Fruit fly (Drosophila melanogaster) whole organism, embryonic: ENCODE measurements around the gene G6P.

Source experiments
- Atf6 ChIP-seq: fragments of 200-800 bp; sonication (Bioruptor generic); IDR thresholded peaks from 2 replicates; pipeline ENCODE4 v1.3.6; 2022; ENCODE audit warnings: missing biosample characterization, missing genetic modification characterization
- Bdp1 ChIP-seq: fragments of 200-800 bp; sonication (Bioruptor generic); optimal IDR thresholded peaks from 3 replicates; lab custom pipeline; 2016; ENCODE audit warnings: missing biosample characterization, missing genetic modification characterization
- Blimp-1 ChIP-seq: fragments of 200-800 bp; sonication (Bioruptor generic); optimal IDR thresholded peaks from 3 replicates; lab custom pipeline; 2018; ENCODE audit warnings: missing biosample characterization, missing genetic modification characterization, mild to moderate bottlenecking, moderate library complexity, missing genetic modification reagents
- CG10274 ChIP-seq: fragments of 200-800 bp; sonication (Bioruptor generic); optimal IDR thresholded peaks from 3 replicates; lab custom pipeline; 2017; ENCODE audit warnings: missing biosample characterization, mild to moderate bottlenecking, missing genetic modification characterization
- CG11456 ChIP-seq: fragments of 200-800 bp; sonication (Bioruptor generic); IDR thresholded peaks from 3 replicates; pipeline ENCODE4 v1.3.6; 2022; ENCODE audit warnings: missing biosample characterization, missing genetic modification characterization
- CG13894 ChIP-seq: fragments of 200-800 bp; sonication (Bioruptor generic); optimal IDR thresholded peaks from 3 replicates; lab custom pipeline; 2018; ENCODE audit warnings: missing biosample characterization, mild to moderate bottlenecking, missing genetic modification characterization, moderate library complexity
- CG1603 ChIP-seq: fragments of 200-800 bp; sonication (Bioruptor generic); optimal IDR thresholded peaks from 2 replicates; lab custom pipeline; 2019; ENCODE audit warnings: missing biosample characterization, mild to moderate bottlenecking, missing genetic modification characterization, moderate library complexity
- CG16779 ChIP-seq: fragments of 200-800 bp; sonication (Bioruptor generic); IDR thresholded peaks from 2 replicates; pipeline ENCODE4 v1.3.6; 2022; ENCODE audit warnings: missing biosample characterization, missing genetic modification characterization
- CG18599 ChIP-seq: fragments of 200-800 bp; sonication (Bioruptor generic); optimal IDR thresholded peaks from 3 replicates; lab custom pipeline; 2017; ENCODE audit warnings: missing biosample characterization, missing genetic modification characterization, mild to moderate bottlenecking, moderate library complexity, missing genetic modification reagents
- CG2120 ChIP-seq: fragments of 200-800 bp; sonication (Bioruptor generic); optimal IDR thresholded peaks from 3 replicates; lab custom pipeline; 2016; ENCODE audit warnings: missing biosample characterization, missing genetic modification characterization
- CG2678 ChIP-seq: fragments of 200-800 bp; sonication (Bioruptor generic); optimal IDR thresholded peaks from 3 replicates; lab custom pipeline; 2019; ENCODE audit warnings: missing biosample characterization, mild to moderate bottlenecking, missing genetic modification characterization, moderate library complexity
- CG5180 ChIP-seq: fragments of 200-800 bp; sonication (Bioruptor generic); optimal IDR thresholded peaks from 3 replicates; lab custom pipeline; 2017; ENCODE audit warnings: missing biosample characterization, missing genetic modification characterization, mild to moderate bottlenecking, moderate library complexity, missing genetic modification reagents
- CG7928 ChIP-seq: fragments of 200-800 bp; sonication (Bioruptor generic); optimal IDR thresholded peaks from 2 replicates; lab custom pipeline; 2017; ENCODE audit warnings: missing biosample characterization, mild to moderate bottlenecking, missing genetic modification characterization
- CG8290 ChIP-seq, 3 experiments: fragments of 200-800 bp; sonication (Bioruptor generic); optimal IDR thresholded peaks; 2 replicates each; lab custom pipeline; 2016 to 2019; ENCODE audit warnings: missing biosample characterization in 3 of 3, missing genetic modification characterization in 3 of 3, mild to moderate bottlenecking in 2 of 3, moderate library complexity in 1 of 3
- CG9215 ChIP-seq: fragments of 200-800 bp; sonication (Bioruptor generic); IDR thresholded peaks from 2 replicates; pipeline ENCODE4 v1.3.6; 2022; ENCODE audit warnings: missing biosample characterization, missing genetic modification characterization
- CG9932 ChIP-seq: fragments of 200-800 bp; sonication (Bioruptor generic); IDR thresholded peaks from 2 replicates; pipeline ENCODE4 v1.3.6; 2022; ENCODE audit warnings: missing biosample characterization, missing genetic modification characterization
- CrebB ChIP-seq: fragments of 200-800 bp; sonication (Bioruptor generic); optimal IDR thresholded peaks from 3 replicates; lab custom pipeline; 2018; ENCODE audit warnings: missing biosample characterization, mild to moderate bottlenecking, missing genetic modification characterization
- Dbx ChIP-seq: fragments of 200-800 bp; sonication (Bioruptor generic); IDR thresholded peaks from 3 replicates; pipeline ENCODE4 v1.3.6; 2022; ENCODE audit warnings: missing biosample characterization, missing genetic modification characterization
- Deaf1 ChIP-seq: fragments of 200-800 bp; optimal IDR thresholded peaks from 3 replicates; lab custom pipeline; 2019; ENCODE audit warnings: missing biosample characterization, mild to moderate bottlenecking, missing genetic modification characterization, moderate library complexity
- Doc3 ChIP-seq: fragments of 200-800 bp; sonication (Bioruptor generic); IDR thresholded peaks from 3 replicates; pipeline ENCODE4 v1.3.6; 2022; ENCODE audit warnings: missing biosample characterization, missing genetic modification characterization; ENCODE audit not compliant: partially characterized antibody
- Ets65A ChIP-seq: fragments of 200-800 bp; sonication (Bioruptor generic); peaks from one replicate; lab custom pipeline; 2016; ENCODE audit warnings: missing biosample characterization, missing genetic modification characterization
- HHEX ChIP-seq: fragments of 200-800 bp; sonication (Bioruptor generic); optimal IDR thresholded peaks from 3 replicates; lab custom pipeline; 2017; ENCODE audit warnings: missing biosample characterization, mild to moderate bottlenecking, missing genetic modification characterization, missing genetic modification reagents
- Hmr ChIP-seq: fragments of 200-800 bp; sonication (Bioruptor generic); optimal IDR thresholded peaks from 3 replicates; lab custom pipeline; 2017; ENCODE audit warnings: mild to moderate bottlenecking, missing biosample characterization, missing genetic modification reagents, missing genetic modification characterization
- Hr78 ChIP-seq, 2 experiments: fragments of 200-800 bp in 1 of 2; fragments of >200 bp in 1 of 2; sonication (Bioruptor generic) in 1 of 2; optimal IDR thresholded peaks; 2 replicates each; lab custom pipeline; 2017 to 2019; ENCODE audit warnings: missing biosample characterization in 2 of 2, missing genetic modification characterization in 2 of 2, mild to moderate bottlenecking in 1 of 2, moderate library complexity in 1 of 2
- Med ChIP-seq: fragments of 200-800 bp; sonication (Bioruptor generic); peaks from one replicate; lab custom pipeline; 2016; ENCODE audit warnings: missing biosample characterization, missing genetic modification characterization, mild to moderate bottlenecking, inconsistent platforms, moderate library complexity
- NFAT ChIP-seq: fragments of 200-800 bp; sonication (Bioruptor generic); IDR thresholded peaks from 2 replicates; pipeline ENCODE4 v1.3.6; 2022; ENCODE audit warnings: missing biosample characterization, missing genetic modification characterization
- Rfx ChIP-seq: fragments of 200-800 bp; sonication (Bioruptor generic); IDR thresholded peaks from 2 replicates; pipeline ENCODE4 v1.3.6; 2022; ENCODE audit warnings: missing biosample characterization, missing genetic modification characterization
- Trl ChIP-seq, 3 experiments: fragments of >200 bp in 2 of 3; fragments of 200-800 bp in 1 of 3; sonication (Bioruptor generic) in 1 of 3; optimal IDR thresholded peaks; 2 replicates in 1 of 3; 3 replicates in 2 of 3; lab custom pipeline; 2016 to 2017; ENCODE audit warnings: missing biosample characterization in 1 of 3, missing genetic modification characterization in 1 of 3
- Usf ChIP-seq: fragments of 200-800 bp; sonication (Bioruptor generic); optimal IDR thresholded peaks from 2 replicates; lab custom pipeline; 2017; ENCODE audit warnings: missing genotype, missing biosample characterization, missing genetic modification characterization
- al ChIP-seq: fragments of 200-800 bp; sonication (Bioruptor generic); IDR thresholded peaks from 2 replicates; pipeline ENCODE4 v1.3.6; 2022; ENCODE audit warnings: missing biosample characterization, missing genetic modification characterization
- ase ChIP-seq: fragments of 200-800 bp; sonication (Bioruptor generic); IDR thresholded peaks from 3 replicates; pipeline ENCODE4 v1.3.6; 2022; ENCODE audit warnings: missing biosample characterization, missing genetic modification characterization
- crol ChIP-seq: fragments of 200-800 bp; sonication (Bioruptor generic); IDR thresholded peaks from 2 replicates; pipeline ENCODE4 v1.3.6; 2022; ENCODE audit warnings: missing biosample characterization, missing genetic modification characterization
- crp ChIP-seq, 2 experiments: fragments of 200-800 bp; sonication (Bioruptor generic); optimal IDR thresholded peaks; 2 replicates in 1 of 2; 3 replicates in 1 of 2; lab custom pipeline; 2017; ENCODE audit warnings: missing biosample characterization in 2 of 2, missing genetic modification characterization in 2 of 2, mild to moderate bottlenecking in 1 of 2, moderate library complexity in 1 of 2
- danr ChIP-seq: fragments of 200-800 bp; sonication (Bioruptor generic); IDR thresholded peaks from 2 replicates; pipeline ENCODE4 v1.3.6; 2022; ENCODE audit warnings: missing biosample characterization, missing genetic modification characterization
- dysf ChIP-seq: fragments of 200-800 bp; sonication (Bioruptor generic); IDR thresholded peaks from 3 replicates; pipeline ENCODE4 v1.3.6; 2022; ENCODE audit warnings: missing biosample characterization, missing genetic modification characterization
- ewg ChIP-seq: fragments of 200-800 bp; sonication (Bioruptor generic); optimal IDR thresholded peaks from 3 replicates; lab custom pipeline; 2017; ENCODE audit warnings: mild to moderate bottlenecking, missing biosample characterization, missing genetic modification reagents, missing genetic modification characterization
- gro ChIP-seq: fragments of 200-800 bp; sonication (Bioruptor generic); optimal IDR thresholded peaks from 2 replicates; lab custom pipeline; 2016; ENCODE audit warnings: missing biosample characterization, missing genetic modification characterization
- kni ChIP-seq: fragments of 200-800 bp; sonication (Bioruptor generic); optimal IDR thresholded peaks from 3 replicates; lab custom pipeline; 2017; ENCODE audit warnings: mild to moderate bottlenecking, missing biosample characterization, missing genetic modification reagents, missing genetic modification characterization
- lab ChIP-seq: fragments of 200-800 bp; sonication (Bioruptor generic); optimal IDR thresholded peaks from 3 replicates; lab custom pipeline; 2017; ENCODE audit warnings: missing biosample characterization, missing genetic modification characterization, mild to moderate bottlenecking, moderate library complexity, missing genetic modification reagents
- lilli ChIP-seq: fragments of 200-800 bp; sonication (Bioruptor generic); optimal IDR thresholded peaks from 3 replicates; lab custom pipeline; 2016; ENCODE audit warnings: missing biosample characterization, missing genetic modification characterization
- lmd ChIP-seq: fragments of 200-800 bp; sonication (Bioruptor generic); IDR thresholded peaks from 2 replicates; pipeline ENCODE4 v1.3.6; 2022; ENCODE audit warnings: missing biosample characterization, missing genetic modification characterization
- onecut ChIP-seq: fragments of 200-800 bp; sonication (Bioruptor generic); IDR thresholded peaks from 2 replicates; pipeline ENCODE4 v1.3.6; 2022; ENCODE audit warnings: missing biosample characterization, missing genetic modification characterization
- pita ChIP-seq: fragments of 200-800 bp; sonication (Bioruptor generic); optimal IDR thresholded peaks from 2 replicates; lab custom pipeline; 2017; ENCODE audit warnings: missing biosample characterization, mild to moderate bottlenecking, missing genetic modification characterization
- sens-2 ChIP-seq: fragments of 200-800 bp; sonication (Bioruptor generic); IDR thresholded peaks from 2 replicates; pipeline ENCODE4 v1.3.6; 2022; ENCODE audit warnings: missing biosample characterization, missing genetic modification characterization
- seq ChIP-seq: fragments of 200-800 bp; sonication (Bioruptor generic); IDR thresholded peaks from 2 replicates; pipeline ENCODE4 v1.3.6; 2022; ENCODE audit warnings: missing biosample characterization, missing genetic modification characterization
- slbo ChIP-seq: fragments of 200-800 bp; sonication (Bioruptor generic); IDR thresholded peaks from 2 replicates; pipeline ENCODE4 v1.3.6; 2022; ENCODE audit warnings: missing biosample characterization, missing genetic modification characterization
- trh ChIP-seq: fragments of 200-800 bp; sonication (Bioruptor generic); optimal IDR thresholded peaks from 2 replicates; lab custom pipeline; 2016; ENCODE audit warnings: missing biosample characterization, missing genetic modification characterization
- ttk ChIP-seq: fragments of 200-800 bp; sonication (Bioruptor generic); IDR thresholded peaks from 2 replicates; pipeline ENCODE4 v2.1.2; 2022; ENCODE audit warnings: missing biosample characterization, missing genetic modification characterization
- tup ChIP-seq: fragments of 200-800 bp; sonication (Bioruptor generic); optimal IDR thresholded peaks from 2 replicates; lab custom pipeline; 2016; ENCODE audit warnings: missing biosample characterization, mild to moderate bottlenecking, missing genetic modification characterization, moderate library complexity
- vnd ChIP-seq: fragments of 200-800 bp; sonication (Bioruptor generic); IDR thresholded peaks from 3 replicates; pipeline ENCODE4 v1.3.6; 2022; ENCODE audit warnings: missing biosample characterization, missing genetic modification characterization; ENCODE audit not compliant: partially characterized antibody

The G6P gene

DNA sequence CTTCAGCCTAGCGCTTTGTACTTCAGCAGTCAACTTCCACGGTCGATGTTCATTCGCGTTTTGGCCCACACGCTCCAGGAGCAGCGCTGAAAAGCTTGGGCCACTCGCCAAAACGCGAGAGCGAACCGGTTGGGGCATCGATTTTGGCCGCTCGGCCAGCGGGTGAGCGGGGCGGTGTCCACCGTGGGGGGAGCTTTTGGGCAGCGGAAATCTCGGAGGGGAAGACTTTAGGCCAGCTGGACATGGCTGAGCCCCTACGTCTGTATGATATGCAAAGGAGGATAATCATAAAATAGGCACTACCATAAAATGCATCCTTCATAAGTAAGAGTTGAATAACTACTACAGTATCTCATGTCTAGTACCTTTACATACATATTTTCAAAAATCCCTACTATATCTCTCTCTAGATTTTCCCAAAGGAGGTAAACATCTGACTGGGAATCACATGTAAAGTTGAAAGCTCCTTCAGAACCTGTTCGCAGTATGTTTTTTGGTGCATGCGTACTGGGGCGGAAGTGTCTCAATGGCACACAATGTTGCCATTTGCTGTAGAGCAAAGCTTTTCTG lies 15.6 kb downstream of the G6P start, which contains the start of gene Syt1:
Gene Syt1 (minus strand): TSS at position 71 of the 570 bp plus-strand sequence.
- TF ChIP-seq dysf (peak; percentile 42; the same call in 1 of the 3 replicates), NFAT (GFP tag; lab: Robert Waterston, UW) (peak; percentile 22; the same call in 1 of the 2 replicates), Blimp-1 (no peak), gro (GFP tag; lab: Kevin White, UChicago) (peak; percentile 22), ase (GFP tag; lab: Robert Waterston, UW) (0 out of 3 replicates have a peak, but pooled peaks have one; percentile 18), seq (GFP tag; lab: Robert Waterston, UW) (0 out of 2 replicates have a peak, but pooled peaks have one; percentile 10), vnd (GFP tag; lab: Robert Waterston, UW) (no peak), Hmr (peak; percentile 7), ewg (GFP tag; lab: Kevin White, UChicago) (peak; percentile 76), slbo (peak; percentile 16; the same call in 1 of the 2 replicates), CrebB (tag; lab: Kevin White, UChicago) (no peak), CG8290 (GFP tag; optimal IDR thresholded peaks at IDR 0.05; lab: Kevin White, UChicago) (no peak), CG8290 (tag; optimal IDR thresholded peaks at IDR 0.05; lab: Kevin White, UChicago) (peak in 1 of 2 experiments; percentile 0), CG2678 (tag; lab: Kevin White, UChicago) (peak; percentile 2), Hr78 (GFP tag; optimal IDR thresholded peaks at IDR 0.05; lab: Kevin White, UChicago) (no peak), Ets65A (peak; percentile 84), sens-2 (GFP tag; lab: Robert Waterston, UW) (no peak), lilli (GFP tag; lab: Kevin White, UChicago) (peak; percentile 15), CG18599 (GFP tag; lab: Kevin White, UChicago) (peak; percentile 33), lmd (GFP tag; lab: Robert Waterston, UW) (peak; percentile 5; the same call in 1 of the 2 replicates), Usf (no peak), CG1603 (no peak), crol (peak; percentile 86), Dbx (GFP tag; lab: Robert Waterston, UW) (peak; percentile 27; the same call in 1 of the 3 replicates), CG11456 (0 out of 3 replicates have a peak, but pooled peaks have one; percentile 59), CG9932 (GFP tag; lab: Robert Waterston, UW) (peak; percentile 35; the same call in 1 of the 2 replicates), lab (peak; percentile 42), CG2120 (peak; percentile 2), CG16779 (GFP tag; lab: Robert Waterston, UW) (0 out of 2 replicates have a peak, but pooled peaks have one; percentile 32), HHEX (GFP tag; lab: Kevin White, UChicago) (no peak), Med (GFP tag; lab: Kevin White, UChicago) (peak; percentile 40), Deaf1 (tag; lab: Kevin White, UChicago) (peak; percentile 20), crp (GFP tag; optimal IDR thresholded peaks at IDR 0.05; lab: Kevin White, UChicago) (peak in 1 of 2 experiments; percentile 46), onecut (GFP tag; lab: Robert Waterston, UW) (peak; percentile 99), CG10274 (peak; percentile 84), CG5180 (no peak)

DNA sequence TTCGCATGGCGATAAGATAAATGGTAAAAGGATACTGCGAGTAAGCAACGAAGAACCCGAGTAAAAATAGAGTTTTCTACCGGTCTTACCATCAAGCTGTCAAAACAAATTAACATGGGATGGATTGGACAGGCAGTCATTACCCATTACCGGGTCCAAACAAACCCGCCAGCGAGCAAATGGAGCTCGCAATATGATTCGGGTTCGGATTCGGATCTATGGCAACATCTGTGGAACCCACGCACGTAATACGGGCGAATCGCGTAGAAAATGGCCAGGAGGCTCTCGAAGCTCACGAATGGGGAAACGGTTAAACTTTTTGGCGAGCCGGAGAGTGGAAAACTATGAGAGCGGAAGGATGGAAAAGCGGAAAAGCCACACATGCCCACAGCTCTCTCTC lies 18.4 kb downstream of the G6P start:
- peak; percentile 38 for TF ChIP-seq ewg (GFP tag; lab: Kevin White, UChicago)
- no peak for TF ChIP-seq Doc3 (GFP tag; lab: Robert Waterston, UW)
- no peak for TF ChIP-seq CG7928 (GFP tag; lab: Kevin White, UChicago)
- no peak for TF ChIP-seq tup (GFP tag; lab: Kevin White, UChicago)
- no peak for TF ChIP-seq Rfx
- TF ChIP-seq ttk (GFP tag; lab: Robert Waterston, UW), result no peak
- TF ChIP-seq kni (GFP tag; lab: Kevin White, UChicago), result no peak
- TF ChIP-seq trh (GFP tag; lab: Kevin White, UChicago), result no peak
- no peak for TF ChIP-seq Ets65A
- TF ChIP-seq pita (GFP tag; lab: Kevin White, UChicago), result no peak
- no peak for TF ChIP-seq Bdp1 (GFP tag; lab: Kevin White, UChicago)
- no peak for TF ChIP-seq al
- TF ChIP-seq Trl (optimal IDR thresholded peaks at IDR 0.05; lab: Kevin White, UChicago), result peak; percentile 45 to 79
- TF ChIP-seq Trl (GFP tag; optimal IDR thresholded peaks at IDR 0.05; lab: Kevin White, UChicago), result no peak
- no peak for TF ChIP-seq Atf6 (GFP tag; lab: Robert Waterston, UW)
- peak; percentile 98 for TF ChIP-seq CG13894
- TF ChIP-seq CG9215 (GFP tag; lab: Robert Waterston, UW), result no peak
- no peak for TF ChIP-seq danr (GFP tag; lab: Robert Waterston, UW)
